Fruit fly (Drosophila melanogaster): ENCODE measurements around the gene CG15564.

The CG15564 gene

DNA sequence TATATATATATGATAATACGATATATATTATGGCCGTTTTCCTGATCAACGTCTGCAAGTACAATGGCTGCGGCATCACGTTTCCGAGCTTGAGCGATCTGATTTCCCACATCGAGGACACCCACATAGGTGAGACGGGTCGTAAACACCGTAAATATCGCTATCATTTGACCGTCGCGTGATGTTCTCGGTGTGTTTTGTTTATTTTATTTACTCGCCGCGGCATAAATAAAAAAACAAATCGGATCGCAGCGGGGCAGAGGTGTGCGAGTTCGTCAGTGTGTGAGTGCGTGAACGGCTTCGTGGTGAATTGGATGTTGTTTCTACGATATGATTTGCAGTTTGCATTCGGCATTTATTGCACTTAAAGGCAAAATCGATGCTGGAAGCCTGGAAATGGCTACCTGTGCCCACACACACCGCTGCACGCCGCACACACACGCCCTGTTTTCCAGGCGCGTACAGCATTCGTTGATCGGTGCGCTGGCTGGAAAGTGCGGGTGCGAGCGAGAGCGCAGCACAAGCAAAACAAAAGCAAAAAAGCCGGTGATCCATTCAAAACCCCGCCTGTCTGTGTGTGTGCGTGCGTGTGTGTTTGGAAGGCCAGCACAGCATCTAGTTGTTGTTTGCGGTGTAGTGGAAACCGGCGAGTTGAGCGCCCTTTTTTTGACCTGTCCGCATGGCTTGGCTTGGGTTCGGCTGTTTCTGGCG lies 13.7 kb downstream of the CG15564 start (continued):
- no peak for TF ChIP-seq acj6 (GFP tag; optimal IDR thresholded peaks at IDR 0.05)
- no peak for TF ChIP-seq OdsH (GFP tag; optimal IDR thresholded peaks at IDR 0.05)
- no peak for TF ChIP-seq Hr38 (GFP tag; optimal IDR thresholded peaks at IDR 0.05)
- TF ChIP-seq CG8632 (GFP tag; optimal IDR thresholded peaks at IDR 0.05) = peak; percentile 28
- no peak for TF ChIP-seq achi (GFP tag; optimal IDR thresholded peaks at IDR 0.05)
- no peak for TF ChIP-seq CG15336 (GFP tag; IDR thresholded peaks at IDR 0.05)
- peak; percentile 71 for TF ChIP-seq net (GFP tag; optimal IDR thresholded peaks at IDR 0.05)
- peak; percentile 82 for TF ChIP-seq CG1621 (tag; optimal IDR thresholded peaks at IDR 0.05)
- TF ChIP-seq Sox102F (GFP tag; optimal IDR thresholded peaks at IDR 0.05) = peak; percentile 53
- no peak for TF ChIP-seq Hr39 (GFP tag; optimal IDR thresholded peaks at IDR 0.05)
- TF ChIP-seq fkh (GFP tag; optimal IDR thresholded peaks at IDR 0.05) = peak; percentile 84
- TF ChIP-seq CG11294 (GFP tag; IDR thresholded peaks at IDR 0.05) = no peak
- TF ChIP-seq CG11902 (GFP tag; optimal IDR thresholded peaks at IDR 0.05) = no peak
- peak; percentile 86 for TF ChIP-seq CG16779 (tag; optimal IDR thresholded peaks at IDR 0.05)
- TF ChIP-seq Met (GFP tag; optimal IDR thresholded peaks at IDR 0.05) = no peak
- no peak for TF ChIP-seq topi (GFP tag; optimal IDR thresholded peaks at IDR 0.05)
- TF ChIP-seq spab (GFP tag; optimal IDR thresholded peaks at IDR 0.05) = peak; percentile 79
- peak; percentile 29 for TF ChIP-seq CG3919 (GFP tag; optimal IDR thresholded peaks at IDR 0.05)
- peak; percentile 59 for TF ChIP-seq fd59A (GFP tag; optimal IDR thresholded peaks at IDR 0.05)
- peak; percentile 25 for TF ChIP-seq CG6792 (GFP tag; optimal IDR thresholded peaks at IDR 0.05)
- no peak for TF ChIP-seq Hr4 (GFP tag; optimal IDR thresholded peaks at IDR 0.05)
- TF ChIP-seq esn (GFP tag; optimal IDR thresholded peaks at IDR 0.05) = no peak
- no peak for TF ChIP-seq Smox (GFP tag; optimal IDR thresholded peaks at IDR 0.05)
- TF ChIP-seq fd85E (GFP tag; optimal IDR thresholded peaks at IDR 0.05) = no peak
- TF ChIP-seq eg (GFP tag; IDR thresholded peaks at IDR 0.05) = no peak
- TF ChIP-seq CG6163 (GFP tag; IDR thresholded peaks at IDR 0.05) = no peak
- TF ChIP-seq CG7368 (GFP tag; optimal IDR thresholded peaks at IDR 0.05) = peak; percentile 29
- peak; percentile 81 for TF ChIP-seq CG9139 (GFP tag; optimal IDR thresholded peaks at IDR 0.05)
- no peak for TF ChIP-seq vri (GFP tag; optimal IDR thresholded peaks at IDR 0.05)
- TF ChIP-seq Eip75B (GFP tag; optimal IDR thresholded peaks at IDR 0.05) = peak; percentile 41
- peak; percentile 88 to 92 for TF ChIP-seq ss (GFP tag; optimal IDR thresholded peaks at IDR 0.05)
- TF ChIP-seq CG4318 (GFP tag; optimal IDR thresholded peaks at IDR 0.05) = no peak
- TF ChIP-seq Gug (GFP tag; IDR thresholded peaks at IDR 0.05) = no peak

DNA sequence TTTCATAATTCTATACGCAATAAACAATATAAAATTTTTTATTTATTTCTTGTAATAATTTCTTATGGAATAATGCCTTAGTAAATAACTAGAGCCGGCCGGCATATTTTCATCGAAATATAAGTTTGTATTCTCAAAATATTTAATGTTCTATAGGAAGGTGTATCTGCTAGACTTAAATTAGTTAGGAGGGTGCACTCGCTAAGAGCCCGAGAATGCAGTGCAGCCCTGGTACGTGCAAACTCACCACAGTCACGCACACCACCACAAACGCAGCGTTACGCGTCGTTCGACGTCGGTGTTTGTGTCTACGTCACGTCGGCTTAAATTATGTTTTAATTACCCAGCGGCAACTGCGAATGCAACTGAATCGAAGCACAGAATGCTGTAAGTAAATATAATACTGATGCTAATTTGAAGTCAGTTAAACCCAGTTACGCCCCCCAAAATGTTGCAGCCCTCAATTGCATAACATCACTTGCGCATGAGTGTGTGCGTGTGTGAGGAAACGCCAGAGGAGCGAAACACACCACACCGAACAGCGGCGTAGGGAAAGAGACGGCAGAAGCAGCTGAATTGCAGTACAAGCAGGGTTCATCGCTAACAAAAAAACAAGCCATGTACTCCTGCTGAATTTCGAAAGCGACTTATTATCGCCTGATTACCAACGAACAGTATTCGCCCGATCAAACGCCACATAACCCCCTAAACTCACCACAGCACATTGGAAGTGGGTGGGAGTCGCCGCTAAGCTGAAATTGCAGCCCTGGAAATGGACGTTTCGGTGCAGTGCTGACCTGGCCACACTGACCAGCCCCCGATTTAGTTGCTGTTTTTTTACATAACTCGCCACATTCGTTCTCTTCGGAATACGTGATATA lies 14.5 kb downstream of the CG15564 start, which contains the start of gene CG12054:
TSS of gene CG12054 (plus strand) at position 247 of the 881 bp plus-strand sequence.
- TF ChIP-seq Sox15 (GFP tag; optimal IDR thresholded peaks at IDR 0.05) = no peak
- no peak for TF ChIP-seq fd85E (GFP tag; optimal IDR thresholded peaks at IDR 0.05)
- TF ChIP-seq OdsH (GFP tag; optimal IDR thresholded peaks at IDR 0.05) = peak; percentile 12
- peak; percentile 18 for TF ChIP-seq topi (GFP tag; optimal IDR thresholded peaks at IDR 0.05)
- TF ChIP-seq Eip75B (GFP tag; optimal IDR thresholded peaks at IDR 0.05) = no peak
- peak; percentile 23 for TF ChIP-seq pdm3 (GFP tag; optimal IDR thresholded peaks at IDR 0.05)
- TF ChIP-seq svp (GFP tag) = peak; percentile 34
- no peak for TF ChIP-seq Smox (GFP tag; optimal IDR thresholded peaks at IDR 0.05)
- TF ChIP-seq Eip78C (GFP tag) = peak; percentile 76
- peak; percentile 100 for TF ChIP-seq vri (GFP tag; optimal IDR thresholded peaks at IDR 0.05)
- peak; percentile 31 for TF ChIP-seq esn (GFP tag; optimal IDR thresholded peaks at IDR 0.05)

Measured in whole organism, prepupa.